Fruit fly (Drosophila melanogaster) whole organism, embryonic: Measurements from ENCODE around the gene CG7974.

ENCODE experiments used
- Awh ChIP-seq: fragments of 200-800 bp; sonication (Bioruptor generic); IDR thresholded peaks from 2 replicates; pipeline ENCODE4, ENCODE4 v1.3.6; 2022; ENCODE audit warnings: missing biosample characterization, missing genetic modification characterization
- Bgb ChIP-seq: fragments of 200-800 bp; sonication (Bioruptor generic); IDR thresholded peaks from 2 replicates; pipeline ENCODE4 v1.3.6; 2022; ENCODE audit warnings: missing biosample characterization, missing genetic modification characterization; ENCODE audit not compliant: partially characterized antibody
- CG10462 ChIP-seq: fragments of 200-800 bp; sonication (Bioruptor generic); optimal IDR thresholded peaks from 2 replicates; lab custom pipeline; 2016; ENCODE audit warnings: missing biosample characterization, missing genetic modification characterization
- CG11560 ChIP-seq: fragments of 200-800 bp; sonication (Bioruptor generic); IDR thresholded peaks from 3 replicates; pipeline ENCODE4 v1.3.6; 2022; ENCODE audit warnings: missing biosample characterization, missing genetic modification characterization
- CG1792 ChIP-seq: fragments of 200-800 bp; sonication (Bioruptor generic); optimal IDR thresholded peaks from 2 replicates; lab custom pipeline; 2016; ENCODE audit warnings: missing biosample characterization, missing genetic modification characterization
- CG18599 ChIP-seq: fragments of 200-800 bp; sonication (Bioruptor generic); optimal IDR thresholded peaks from 3 replicates; lab custom pipeline; 2017; ENCODE audit warnings: missing biosample characterization, missing genetic modification characterization, mild to moderate bottlenecking, moderate library complexity, missing genetic modification reagents
- CG18764 ChIP-seq: fragments of 200-800 bp; sonication (Bioruptor generic); optimal IDR thresholded peaks from 3 replicates; lab custom pipeline; 2016; ENCODE audit warnings: missing biosample characterization, missing genetic modification characterization
- CG3065 ChIP-seq: fragments of 200-800 bp; sonication (Bioruptor generic); optimal IDR thresholded peaks from 2 replicates; lab custom pipeline; 2016; ENCODE audit warnings: missing biosample characterization, missing genetic modification characterization
- CG31224 ChIP-seq: fragments of 200-800 bp; sonication (Bioruptor generic); IDR thresholded peaks from 2 replicates; pipeline ENCODE4 v1.3.6; 2022; ENCODE audit warnings: missing biosample characterization, missing genetic modification characterization
- CG32767 ChIP-seq: fragments of 200-800 bp; sonication (Bioruptor generic); IDR thresholded peaks from 2 replicates; pipeline ENCODE4 v1.3.6; 2022; ENCODE audit warnings: missing biosample characterization, missing genetic modification characterization
- CG34422 ChIP-seq: fragments of 200-800 bp; sonication (Bioruptor generic); IDR thresholded peaks from 3 replicates; pipeline ENCODE4 v1.3.6; 2022; ENCODE audit warnings: missing biosample characterization, missing genetic modification characterization
- CG5180 ChIP-seq: fragments of 200-800 bp; sonication (Bioruptor generic); optimal IDR thresholded peaks from 3 replicates; lab custom pipeline; 2017; ENCODE audit warnings: missing biosample characterization, missing genetic modification characterization, mild to moderate bottlenecking, moderate library complexity, missing genetic modification reagents
- CG6175 ChIP-seq: fragments of 200-800 bp; sonication (Bioruptor generic); IDR thresholded peaks from 3 replicates; pipeline ENCODE4 v1.3.6; 2022; ENCODE audit warnings: missing biosample characterization, missing genetic modification characterization
- CG6791 ChIP-seq: fragments of 200-800 bp; sonication (Bioruptor generic); IDR thresholded peaks from 3 replicates; pipeline ENCODE4 v1.3.6; 2022; ENCODE audit warnings: missing biosample characterization, missing genetic modification characterization; ENCODE audit not compliant: partially characterized antibody
- CG9215 ChIP-seq: fragments of 200-800 bp; sonication (Bioruptor generic); IDR thresholded peaks from 2 replicates; pipeline ENCODE4 v1.3.6; 2022; ENCODE audit warnings: missing biosample characterization, missing genetic modification characterization
- CHES-1-like ChIP-seq: fragments of 200-800 bp; sonication (Bioruptor generic); optimal IDR thresholded peaks from 2 replicates; lab custom pipeline; 2016; ENCODE audit warnings: missing biosample characterization, missing genetic modification characterization
- CoRest ChIP-seq: fragments of 200-800 bp; sonication (Bioruptor generic); optimal IDR thresholded peaks from 3 replicates; lab custom pipeline; 2018; ENCODE audit warnings: missing biosample characterization, mild to moderate bottlenecking, missing genetic modification characterization, moderate library complexity
- Dbx ChIP-seq: fragments of 200-800 bp; sonication (Bioruptor generic); IDR thresholded peaks from 3 replicates; pipeline ENCODE4 v1.3.6; 2022; ENCODE audit warnings: missing biosample characterization, missing genetic modification characterization
- Deaf1 ChIP-seq: fragments of 200-800 bp; optimal IDR thresholded peaks from 3 replicates; lab custom pipeline; 2019; ENCODE audit warnings: missing biosample characterization, mild to moderate bottlenecking, missing genetic modification characterization, moderate library complexity
- Eip74EF ChIP-seq, 2 experiments: fragments of 200-800 bp in 1 of 2; fragments of >200 bp in 1 of 2; sonication (Bioruptor generic) in 1 of 2; optimal IDR thresholded peaks; 2 replicates each; lab custom pipeline; 2017 to 2019; ENCODE audit warnings: missing biosample characterization in 2 of 2, missing genetic modification characterization in 2 of 2, mild to moderate bottlenecking in 1 of 2, moderate library complexity in 1 of 2
- H2.0 ChIP-seq: fragments of 200-800 bp; sonication (Bioruptor generic); IDR thresholded peaks from 2 replicates; pipeline ENCODE4 v1.3.6; 2022; ENCODE audit warnings: missing biosample characterization, missing genetic modification characterization
- HmgD ChIP-seq: fragments of 200-800 bp; sonication (Bioruptor generic); optimal IDR thresholded peaks from 3 replicates; lab custom pipeline; 2016; ENCODE audit warnings: missing biosample characterization, missing genetic modification characterization
- MBD-R2 ChIP-seq: fragments of 200-800 bp; sonication (Bioruptor generic); IDR thresholded peaks from 2 replicates; pipeline ENCODE4 v1.3.6; 2022; ENCODE audit warnings: missing biosample characterization, missing genetic modification characterization
- Med ChIP-seq: fragments of 200-800 bp; sonication (Bioruptor generic); peaks from one replicate; lab custom pipeline; 2016; ENCODE audit warnings: missing biosample characterization, missing genetic modification characterization, mild to moderate bottlenecking, inconsistent platforms, moderate library complexity
- Nf-YB ChIP-seq: fragments of 200-800 bp; sonication (Bioruptor generic); optimal IDR thresholded peaks from 3 replicates; lab custom pipeline; 2019; ENCODE audit warnings: missing biosample characterization, mild to moderate bottlenecking, missing genetic modification characterization, moderate library complexity
- Nf-YC ChIP-seq: fragments of 200-800 bp; optimal IDR thresholded peaks from 3 replicates; lab custom pipeline; 2019; ENCODE audit warnings: missing biosample characterization, mild to moderate bottlenecking, missing genetic modification characterization, moderate library complexity
- PHDP ChIP-seq: fragments of 200-800 bp; sonication (Bioruptor generic); optimal IDR thresholded peaks from 3 replicates; lab custom pipeline; 2018; ENCODE audit warnings: missing biosample characterization, mild to moderate bottlenecking, missing genetic modification characterization, moderate library complexity
- Pdp1 ChIP-seq, 2 experiments: fragments of 200-800 bp; sonication (Bioruptor generic); optimal IDR thresholded peaks; 3 replicates each; lab custom pipeline; 2016; ENCODE audit warnings: missing biosample characterization in 2 of 2, missing genetic modification characterization in 2 of 2, mild to moderate bottlenecking in 1 of 2, moderate library complexity in 1 of 2
- Sox100B ChIP-seq: fragments of 200-800 bp; sonication (Bioruptor generic); optimal IDR thresholded peaks from 3 replicates; lab custom pipeline; 2018; ENCODE audit warnings: missing biosample characterization, mild to moderate bottlenecking, missing genetic modification characterization
- Sry-δ ChIP-seq: fragments of 200-800 bp; sonication (Bioruptor generic); optimal IDR thresholded peaks from 2 replicates; lab custom pipeline; 2016; ENCODE audit warnings: missing biosample characterization, missing genetic modification characterization
- bbx ChIP-seq: fragments of 200-800 bp; sonication (Bioruptor generic); IDR thresholded peaks from 2 replicates; pipeline ENCODE4 v1.3.6; 2022; ENCODE audit warnings: missing biosample characterization, missing genetic modification characterization; ENCODE audit not compliant: partially characterized antibody
- chinmo ChIP-seq: fragments of 200-800 bp; sonication (Bioruptor generic); IDR thresholded peaks from 4 replicates; pipeline ENCODE4 v1.3.6; 2022; ENCODE audit warnings: missing biosample characterization, missing genetic modification characterization; ENCODE audit not compliant: partially characterized antibody
- ci ChIP-seq: fragments of 200-800 bp; sonication (Bioruptor generic); IDR thresholded peaks from 3 replicates; pipeline ENCODE4 v1.3.6; 2022; ENCODE audit warnings: missing biosample characterization, missing genetic modification characterization
- dimm ChIP-seq: fragments of 200-800 bp; sonication (Bioruptor generic); IDR thresholded peaks from 2 replicates; pipeline ENCODE4 v1.3.6; 2022; ENCODE audit warnings: missing biosample characterization, missing genetic modification characterization
- ewg ChIP-seq: fragments of 200-800 bp; sonication (Bioruptor generic); optimal IDR thresholded peaks from 3 replicates; lab custom pipeline; 2017; ENCODE audit warnings: mild to moderate bottlenecking, missing biosample characterization, missing genetic modification reagents, missing genetic modification characterization
- gcm2 ChIP-seq: fragments of 200-800 bp; sonication (Bioruptor generic); optimal IDR thresholded peaks from 2 replicates; lab custom pipeline; 2016; ENCODE audit warnings: missing biosample characterization, missing genetic modification characterization
- lmd ChIP-seq: fragments of 200-800 bp; sonication (Bioruptor generic); IDR thresholded peaks from 2 replicates; pipeline ENCODE4 v1.3.6; 2022; ENCODE audit warnings: missing biosample characterization, missing genetic modification characterization
- nerfin-1 ChIP-seq: fragments of 200-800 bp; sonication (Bioruptor generic); optimal IDR thresholded peaks from 3 replicates; lab custom pipeline; 2019; ENCODE audit warnings: missing biosample characterization, mild to moderate bottlenecking, missing genetic modification characterization, moderate library complexity
- onecut ChIP-seq: fragments of 200-800 bp; sonication (Bioruptor generic); IDR thresholded peaks from 2 replicates; pipeline ENCODE4 v1.3.6; 2022; ENCODE audit warnings: missing biosample characterization, missing genetic modification characterization
- pan ChIP-seq, 4 experiments: fragments of >200 bp in 3 of 4; fragments of 200-800 bp in 1 of 4; sonication (Bioruptor generic) in 1 of 4; optimal IDR thresholded peaks in 3 of 4; IDR thresholded peaks in 1 of 4; 2 replicates each; pipeline versions ENCODE4 v1.3.6 to Lab custom; 2017 to 2022; ENCODE audit warnings: missing biosample characterization in 2 of 4, missing genetic modification characterization in 2 of 4, mixed read lengths in 1 of 4
- pfk ChIP-seq: fragments of 200-800 bp; sonication (Bioruptor generic); optimal IDR thresholded peaks from 2 replicates; lab custom pipeline; 2018; ENCODE audit warnings: missing biosample characterization, mild to moderate bottlenecking, missing genetic modification characterization, moderate library complexity
- scrt ChIP-seq: fragments of 200-800 bp; sonication (Bioruptor generic); optimal IDR thresholded peaks from 2 replicates; lab custom pipeline; 2018; ENCODE audit warnings: missing biosample characterization, mild to moderate bottlenecking, missing genetic modification characterization, moderate library complexity
- seq ChIP-seq: fragments of 200-800 bp; sonication (Bioruptor generic); IDR thresholded peaks from 2 replicates; pipeline ENCODE4 v1.3.6; 2022; ENCODE audit warnings: missing biosample characterization, missing genetic modification characterization
- trem ChIP-seq: fragments of 200-800 bp; optimal IDR thresholded peaks from 3 replicates; lab custom pipeline; 2019; ENCODE audit warnings: missing biosample characterization, mild to moderate bottlenecking, missing genetic modification characterization, moderate library complexity
- vnd ChIP-seq: fragments of 200-800 bp; sonication (Bioruptor generic); IDR thresholded peaks from 3 replicates; pipeline ENCODE4 v1.3.6; 2022; ENCODE audit warnings: missing biosample characterization, missing genetic modification characterization; ENCODE audit not compliant: partially characterized antibody
- zen2 ChIP-seq: fragments of 200-800 bp; sonication (Bioruptor generic); IDR thresholded peaks from 3 replicates; pipeline ENCODE4 v1.3.6; 2022; ENCODE audit warnings: missing biosample characterization, missing genetic modification characterization; ENCODE audit not compliant: partially characterized antibody

Gene CG7974

dm6 chr3L:1661738-1662370, 3.1 kb upstream of the CG7974 start (continued):
- no peak for TF ChIP-seq dimm (GFP tag; lab: Robert Waterston, UW)
- no peak for TF ChIP-seq ci (GFP tag; lab: Robert Waterston, UW)
- no peak for TF ChIP-seq CG18599 (GFP tag; lab: Kevin White, UChicago)
- no peak for TF ChIP-seq CG5180
- no peak for TF ChIP-seq CG11560 (tag; lab: Robert Waterston, UW)
- TF ChIP-seq Bgb (GFP tag; lab: Robert Waterston, UW), result 0 out of 2 replicates have a peak, but pooled peaks have one; percentile 24
- TF ChIP-seq PHDP, result no peak
- TF ChIP-seq Dbx (GFP tag; lab: Robert Waterston, UW), result no peak
- no peak for TF ChIP-seq gcm2 (GFP tag; lab: Kevin White, UChicago)
- no peak for TF ChIP-seq CG9215
- TF ChIP-seq Nf-YC, result peak; percentile 69
- TF ChIP-seq CG1792 (GFP tag; lab: Kevin White, UChicago), result no peak
- no peak for TF ChIP-seq lmd (GFP tag; lab: Robert Waterston, UW)
- TF ChIP-seq, all 482 proteins: peak for 21

- TF ChIP-seq Deaf1 (tag; lab: Kevin White, UChicago) (peak; percentile 68), bbx (GFP tag; lab: Robert Waterston, UW) (no peak), MBD-R2 (GFP tag; lab: Robert Waterston, UW) (peak; percentile 36), H2.0 (GFP tag; lab: Robert Waterston, UW) (no peak), CHES-1-like (GFP tag; lab: Kevin White, UChicago) (no peak), CG6175 (no peak), ewg (GFP tag; lab: Kevin White, UChicago) (peak; percentile 83), Eip74EF (GFP tag; optimal IDR thresholded peaks at IDR 0.05; lab: Kevin White, UChicago) (no peak), Med (GFP tag; lab: Kevin White, UChicago) (peak; percentile 59), CG10462 (no peak), CoRest (no peak), Nf-YB (GFP tag; lab: Kevin White, UChicago) (peak; percentile 81), Sry-δ (GFP tag; lab: Kevin White, UChicago) (no peak), pfk (GFP tag; lab: Kevin White, UChicago) (no peak), CG32767 (GFP tag; lab: Robert Waterston, UW) (peak; percentile 48; the same call in 1 of the 2 replicates), CG18764 (GFP tag; lab: Kevin White, UChicago) (no peak), Nf-YC (peak; percentile 89), CG3065 (GFP tag; lab: Kevin White, UChicago) (no peak), onecut (GFP tag; lab: Robert Waterston, UW) (peak; percentile 85)
These were observed 1.4 kb upstream of the CG7974 start for dm6 chr3L:1663531-1663930.

- TF ChIP-seq pan (optimal IDR thresholded peaks at IDR 0.05; lab: Kevin White, UChicago) (no peak), pan (GFP tag; optimal IDR thresholded peaks at IDR 0.05 in 1 of 2, IDR thresholded peaks at IDR 0.05 in 1 of 2) (no peak), seq (GFP tag; lab: Robert Waterston, UW) (peak; percentile 86), CG6791 (0 out of 3 replicates have a peak, but pooled peaks have one; percentile 28), CG34422 (GFP tag; lab: Robert Waterston, UW) (peak; percentile 26; the same call in 1 of the 3 replicates), Bgb (GFP tag; lab: Robert Waterston, UW) (0 out of 2 replicates have a peak, but pooled peaks have one; percentile 11), Awh (0 out of 2 replicates have a peak, but pooled peaks have one; percentile 10), CG31224 (GFP tag; lab: Robert Waterston, UW) (peak; percentile 99), trem (no peak), Sox100B (GFP tag; lab: Kevin White, UChicago) (no peak), vnd (no peak), chinmo (GFP tag; lab: Robert Waterston, UW) (0 out of 4 replicates have a peak, but pooled peaks have one; percentile 53), nerfin-1 (tag; lab: Kevin White, UChicago) (peak; percentile 21), HmgD (GFP tag; lab: Kevin White, UChicago) (no peak), scrt (GFP tag; lab: Kevin White, UChicago) (peak; percentile 96), Pdp1 (GFP tag; optimal IDR thresholded peaks at IDR 0.05; lab: Kevin White, UChicago) (peak in 1 of 2 experiments; percentile 92), ewg (GFP tag; lab: Kevin White, UChicago) (peak; percentile 84), zen2 (GFP tag; lab: Robert Waterston, UW) (peak; percentile 52; the same call in 2 of the 3 replicates)
These were observed 733 bp upstream of the CG7974 start for dm6 chr3L:1664205-1664604.
